Worm (Caenorhabditis elegans): ENCODE results near the gene tba-4.
"Not testable (repeated sequence)": the region's sequence is repeated elsewhere in the genome, so short reads cannot be mapped to it uniquely, and the experiment has no call there.

Gene tba-4

DNA sequence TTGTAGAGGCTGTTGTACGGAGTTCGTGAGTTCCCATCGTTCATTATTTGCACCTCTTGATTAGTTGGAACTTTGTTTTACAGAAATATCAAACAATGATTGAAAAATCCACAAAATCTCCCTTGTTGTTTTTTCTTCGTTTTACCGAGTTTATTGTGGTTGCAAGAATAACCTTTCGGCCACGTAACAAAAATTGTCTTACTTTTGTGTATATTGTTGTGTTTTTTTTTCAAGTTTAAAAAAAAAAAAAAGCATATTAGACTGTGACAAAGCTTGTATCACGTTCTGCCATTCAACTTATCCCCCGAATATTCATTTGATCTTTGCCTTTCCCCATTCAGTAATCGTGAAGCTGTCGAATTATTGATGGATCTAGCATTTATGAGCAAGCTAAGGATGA, 1.3 kb upstream of the tba-4 start, which contains the start of gene F44F4.10:
F44F4.10 (minus strand) TSS at position 101 of the 400 bp plus-strand sequence.
- TF ChIP-seq ztf-23 (GFP tag; IDR thresholded peaks at IDR 0.05): no peak
- TF ChIP-seq T22C8.4 (GFP tag; IDR thresholded peaks at IDR 0.05): no peak
- TF ChIP-seq cog-1 (tag; optimal IDR thresholded peaks at IDR 0.05): no peak
- no peak for TF ChIP-seq ref-1 (GFP tag; conservative IDR thresholded peaks at IDR 0.05)
- TF ChIP-seq flt-1 (GFP tag; IDR thresholded peaks at IDR 0.05): no peak
- TF ChIP-seq ztf-29 (GFP tag; IDR thresholded peaks at IDR 0.05): no peak
- no peak for TF ChIP-seq med-1 (GFP tag; optimal IDR thresholded peaks at IDR 0.05; ENCODE audit: insufficient read depth)
- no peak for TF ChIP-seq klf-2 (GFP tag; conservative IDR thresholded peaks at IDR 0.05)
- no peak for TF ChIP-seq tab-1 (GFP tag; IDR thresholded peaks at IDR 0.05)

DNA sequence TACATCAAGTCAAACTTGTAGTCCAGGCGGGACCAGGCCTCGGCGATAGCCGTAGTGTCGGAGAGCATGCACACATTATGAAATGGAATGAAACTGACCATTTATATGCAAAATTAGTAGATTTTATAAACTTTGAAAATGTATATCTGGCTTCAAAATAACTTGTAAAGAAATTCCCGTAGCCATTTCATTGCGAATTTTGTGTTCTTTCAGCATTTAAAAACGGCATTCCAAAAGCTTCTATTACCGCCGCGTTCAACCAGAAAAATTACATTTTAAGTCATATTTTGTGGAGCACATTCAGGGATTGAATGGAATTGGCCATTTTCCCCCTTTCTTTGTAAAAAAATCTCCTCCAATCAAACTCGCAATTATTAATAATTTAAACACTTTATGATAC, 4.4 kb downstream of the tba-4 start, which contains the start of gene Y19D2B.1:
Y19D2B.1 (minus strand) TSS at position 101 of the 400 bp plus-strand sequence.
- TF ChIP-seq cog-1 (tag; optimal IDR thresholded peaks at IDR 0.05); tab-1 (GFP tag; IDR thresholded peaks at IDR 0.05); T22C8.4 (GFP tag; IDR thresholded peaks at IDR 0.05): not testable (repeated sequence)

DNA sequence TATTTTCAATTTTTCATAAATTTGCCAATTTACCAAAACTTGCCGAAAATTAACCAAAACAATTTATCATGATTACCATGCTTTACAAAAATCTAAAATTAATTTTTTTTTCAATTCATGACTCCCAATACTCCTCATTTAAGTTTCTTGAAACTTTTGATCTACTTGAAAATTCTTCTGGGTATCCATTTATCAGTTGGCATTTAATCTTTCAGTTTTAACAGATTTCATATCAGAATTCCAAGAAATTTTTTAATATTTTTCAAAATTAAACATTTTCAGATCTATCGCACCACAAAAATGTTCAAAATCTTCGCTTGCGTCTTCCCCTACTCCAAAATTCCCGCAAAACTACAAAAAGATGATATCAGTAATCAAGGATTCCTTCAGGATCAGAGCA, 5.4 kb downstream of the tba-4 start, which contains the start of gene Y19D2B.2:
Y19D2B.2 (plus strand) TSS at position 301 of the 400 bp plus-strand sequence.
- TF ChIP-seq T22C8.4 (GFP tag; IDR thresholded peaks at IDR 0.05) (no peak), flt-1 (GFP tag; IDR thresholded peaks at IDR 0.05) (no peak), med-1 (GFP tag; optimal IDR thresholded peaks at IDR 0.05; ENCODE audit: insufficient read depth) (no peak)

DNA sequence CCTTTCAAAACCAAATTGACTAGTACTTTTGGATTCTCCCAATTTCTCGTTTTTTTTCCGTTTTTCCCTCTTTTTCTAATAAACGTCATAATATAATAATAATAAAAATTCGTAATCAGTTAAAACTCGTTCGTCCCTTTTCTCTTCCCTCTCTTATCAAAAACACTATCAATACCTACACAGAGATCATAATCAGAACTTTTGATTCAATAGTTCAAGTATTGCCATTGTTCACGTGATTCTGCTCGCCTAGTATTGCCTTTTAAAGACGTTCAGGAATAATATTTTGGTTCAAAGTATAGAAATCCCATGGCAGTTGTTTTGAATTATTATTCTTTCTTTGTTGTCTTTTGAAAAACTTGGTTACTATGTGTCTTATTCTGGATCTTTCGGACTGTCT, 6.2 kb downstream of the tba-4 start:
- TF ChIP-seq klf-2 (GFP tag; conservative IDR thresholded peaks at IDR 0.05) (no peak), flt-1 (GFP tag; IDR thresholded peaks at IDR 0.05) (no peak), ref-1 (GFP tag; conservative IDR thresholded peaks at IDR 0.05) (no peak), T22C8.4 (GFP tag; IDR thresholded peaks at IDR 0.05) (no peak), ztf-29 (GFP tag; IDR thresholded peaks at IDR 0.05) (no peak), cog-1 (tag; optimal IDR thresholded peaks at IDR 0.05) (no peak)

DNA sequence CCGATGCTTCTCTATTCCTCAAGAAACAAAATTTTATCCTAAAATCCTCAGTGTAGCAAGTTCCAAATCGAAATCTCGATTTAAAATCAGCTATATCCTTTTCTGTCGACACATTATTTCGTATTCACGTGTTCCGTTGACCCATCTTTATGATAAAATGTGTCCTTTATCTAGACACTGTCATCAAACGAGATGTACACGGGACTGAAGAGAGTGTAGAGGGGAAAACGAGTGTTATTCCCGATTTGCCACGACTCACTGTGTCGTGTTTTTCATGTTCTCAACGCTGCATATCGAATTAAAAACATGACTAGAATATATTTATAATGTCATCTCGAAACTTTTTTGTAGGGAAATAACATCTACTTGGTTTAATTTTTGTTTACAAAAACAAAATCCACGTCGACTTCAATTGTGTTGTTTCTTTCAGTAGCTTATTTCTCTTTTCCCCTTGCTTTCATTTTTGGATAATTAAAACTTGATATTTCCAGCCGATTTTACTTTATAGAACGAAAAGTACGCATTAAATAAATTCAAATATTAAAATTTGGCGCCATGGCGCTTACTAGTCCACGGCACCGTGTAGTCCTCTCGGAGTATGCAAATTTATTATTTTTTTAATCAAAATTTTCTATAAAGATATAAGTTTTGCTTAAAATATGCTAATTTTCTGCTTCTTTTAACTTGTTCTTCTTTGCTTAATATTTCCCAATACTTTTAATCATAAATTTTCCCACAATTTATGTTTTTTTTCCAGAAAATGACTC, 7.5 kb downstream of the tba-4 start, which contains the start of gene metr-1:
metr-1 (plus strand) TSS at position 758 of the 767 bp plus-strand sequence.
- TF ChIP-seq med-1 (GFP tag; optimal IDR thresholded peaks at IDR 0.05; ENCODE audit: insufficient read depth) (no peak), flt-1 (GFP tag; IDR thresholded peaks at IDR 0.05) (no peak), ztf-29 (GFP tag; IDR thresholded peaks at IDR 0.05) (no peak), klf-2 (GFP tag; conservative IDR thresholded peaks at IDR 0.05) (no peak), ref-1 (GFP tag; conservative IDR thresholded peaks at IDR 0.05) (no peak), ztf-23 (GFP tag; IDR thresholded peaks at IDR 0.05) (no peak), cog-1 (tag; optimal IDR thresholded peaks at IDR 0.05) (no peak), T22C8.4 (GFP tag; IDR thresholded peaks at IDR 0.05) (no peak), tab-1 (GFP tag; IDR thresholded peaks at IDR 0.05) (no peak)

DNA sequence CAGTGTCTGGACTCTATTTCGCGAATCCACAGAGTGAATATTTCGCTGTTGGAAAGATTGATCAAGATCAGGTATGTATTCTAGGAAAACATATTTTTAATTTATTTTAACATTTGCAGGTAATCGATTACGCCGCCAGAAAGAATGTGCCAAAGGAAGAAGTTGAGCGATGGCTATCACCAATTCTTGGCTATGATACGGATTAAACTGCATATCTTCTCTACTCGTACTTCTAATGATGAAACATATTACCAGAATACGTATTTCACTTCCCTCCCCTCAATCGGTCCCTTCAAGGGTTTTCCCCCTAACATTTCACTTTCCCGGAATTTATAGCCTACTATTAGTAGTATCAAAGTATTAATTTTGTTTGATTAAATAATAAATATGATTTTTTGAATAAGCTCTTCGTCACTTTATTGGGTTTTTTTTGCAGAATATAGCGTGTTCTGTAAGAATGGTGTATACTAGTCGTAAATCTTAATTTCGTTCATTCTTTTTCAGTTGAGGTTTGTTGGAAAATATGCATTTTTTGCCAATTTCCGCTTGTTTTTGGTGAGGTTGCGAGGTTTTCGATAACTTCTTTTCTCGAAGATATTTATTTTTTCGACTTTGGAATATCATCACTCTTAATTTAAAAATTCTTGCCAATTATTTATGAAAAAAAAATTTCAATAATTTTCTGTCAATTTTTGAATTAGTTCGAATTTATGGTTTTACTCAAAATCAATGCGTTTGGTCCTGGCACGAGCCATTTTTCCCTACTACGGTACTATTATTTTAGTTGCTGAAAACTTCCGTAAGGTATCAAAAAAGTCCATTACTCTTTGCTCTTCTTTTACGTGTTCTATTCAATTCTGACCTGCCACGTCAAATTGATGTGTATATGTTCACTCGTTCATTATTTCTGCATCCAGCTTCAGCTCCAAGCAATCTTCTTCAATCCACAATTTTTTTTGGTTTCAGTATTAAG, 12.5 kb downstream of the tba-4 start:
- TF ChIP-seq T22C8.4 (GFP tag; IDR thresholded peaks at IDR 0.05): no peak
- no peak for TF ChIP-seq ztf-29 (GFP tag; IDR thresholded peaks at IDR 0.05)
- TF ChIP-seq ztf-23 (GFP tag; IDR thresholded peaks at IDR 0.05): no peak
- no peak for TF ChIP-seq flt-1 (GFP tag; IDR thresholded peaks at IDR 0.05)
- no peak for TF ChIP-seq cog-1 (tag; optimal IDR thresholded peaks at IDR 0.05)
- TF ChIP-seq tab-1 (GFP tag; IDR thresholded peaks at IDR 0.05): no peak
- TF ChIP-seq med-1 (GFP tag; optimal IDR thresholded peaks at IDR 0.05; ENCODE audit: insufficient read depth): no peak
- TF ChIP-seq klf-2 (GFP tag; conservative IDR thresholded peaks at IDR 0.05): no peak
- no peak for TF ChIP-seq ref-1 (GFP tag; conservative IDR thresholded peaks at IDR 0.05)

DNA sequence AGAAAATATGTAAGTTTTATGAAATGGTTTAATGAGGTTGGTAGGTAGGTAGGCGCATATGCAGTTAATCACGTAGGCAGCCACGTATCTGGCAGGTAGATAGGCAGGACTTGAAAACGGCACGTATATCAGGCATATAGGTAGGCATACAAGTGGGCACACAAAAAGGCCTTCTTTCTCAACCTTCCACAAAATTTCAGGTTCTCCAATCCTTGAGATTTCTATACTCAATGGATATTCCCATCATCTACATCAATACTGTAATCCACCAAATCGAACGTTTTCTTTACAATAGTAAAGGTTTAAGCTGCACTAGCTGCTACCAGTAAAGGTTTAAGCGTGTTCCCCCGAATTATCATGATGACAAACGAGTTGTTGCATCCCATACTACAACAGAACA, 13.8 kb downstream of the tba-4 start:
- TF ChIP-seq med-1 (GFP tag; optimal IDR thresholded peaks at IDR 0.05; ENCODE audit: insufficient read depth) (no peak), T22C8.4 (GFP tag; IDR thresholded peaks at IDR 0.05) (no peak), tab-1 (GFP tag; IDR thresholded peaks at IDR 0.05) (no peak), klf-2 (GFP tag; conservative IDR thresholded peaks at IDR 0.05) (no peak), ztf-29 (GFP tag; IDR thresholded peaks at IDR 0.05) (no peak), ztf-23 (GFP tag; IDR thresholded peaks at IDR 0.05) (no peak), flt-1 (GFP tag; IDR thresholded peaks at IDR 0.05) (no peak), ref-1 (GFP tag; conservative IDR thresholded peaks at IDR 0.05) (no peak), cog-1 (tag; optimal IDR thresholded peaks at IDR 0.05) (no peak)

DNA sequence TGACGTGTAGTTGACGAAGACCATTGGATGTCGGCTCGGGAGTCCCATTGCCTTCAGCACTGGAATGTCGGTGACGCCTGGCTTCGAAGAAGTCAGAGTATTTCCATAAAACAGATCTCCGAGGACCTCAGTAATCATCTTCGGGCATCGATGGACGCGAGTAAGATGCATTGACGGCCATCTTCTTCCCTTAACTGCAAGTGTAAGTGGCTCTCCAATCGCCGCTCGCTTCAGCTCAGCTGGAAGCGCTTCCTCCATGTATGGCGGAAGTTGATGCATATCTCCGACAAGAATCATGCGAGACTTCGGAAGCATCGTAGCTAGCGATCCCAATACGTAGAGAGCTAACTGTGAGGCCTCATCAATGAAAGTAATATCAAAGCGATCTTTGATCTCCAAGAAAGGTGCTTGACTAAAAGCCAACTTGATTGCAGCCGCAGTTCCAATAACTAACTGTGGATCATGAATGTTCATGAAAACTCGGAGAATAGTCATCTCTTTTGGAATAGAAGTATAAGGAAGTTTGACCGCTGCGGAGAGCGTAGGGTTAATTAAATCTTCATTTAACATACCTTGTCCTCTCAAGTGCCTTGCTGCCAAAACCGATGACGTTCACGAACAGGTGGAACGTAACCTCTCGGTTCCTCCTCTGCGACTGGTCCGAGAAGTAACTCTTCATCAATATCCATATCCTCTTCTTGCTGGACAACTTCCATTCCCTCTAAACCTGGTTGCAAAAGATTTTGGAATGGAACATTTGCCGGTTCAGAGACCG, 15.6 kb downstream of the tba-4 start:
- TF ChIP-seq ref-1 (GFP tag; conservative IDR thresholded peaks at IDR 0.05): no peak
- no peak for TF ChIP-seq cog-1 (tag; optimal IDR thresholded peaks at IDR 0.05)
- no peak for TF ChIP-seq tab-1 (GFP tag; IDR thresholded peaks at IDR 0.05)
- no peak for TF ChIP-seq flt-1 (GFP tag; IDR thresholded peaks at IDR 0.05)
- TF ChIP-seq ztf-29 (GFP tag; IDR thresholded peaks at IDR 0.05): no peak
- TF ChIP-seq klf-2 (GFP tag; conservative IDR thresholded peaks at IDR 0.05): no peak
- no peak for TF ChIP-seq ztf-23 (GFP tag; IDR thresholded peaks at IDR 0.05)
- no peak for TF ChIP-seq med-1 (GFP tag; optimal IDR thresholded peaks at IDR 0.05; ENCODE audit: insufficient read depth)
- TF ChIP-seq T22C8.4 (GFP tag; IDR thresholded peaks at IDR 0.05): no peak

Data from whole organism, midembryonic.